Worm (Caenorhabditis elegans): ENCODE results near the gene C06H2.7.
"Not testable (repeated sequence)": the region's sequence is repeated elsewhere in the genome, so short reads cannot be mapped to it uniquely, and the experiment has no call there.

Gene C06H2.7

ce11 chrV:11113041-11113574 is 31.5 kb downstream of the C06H2.7 start, which contains the start of gene erfa-3 (continued):
- TF ChIP-seq ceh-48 (tag; optimal IDR thresholded peaks at IDR 0.05): peak; percentile 51
- peak; percentile 76 for TF ChIP-seq fax-1 (tag; optimal IDR thresholded peaks at IDR 0.05)
- no peak for TF ChIP-seq mec-3 (tag; optimal IDR thresholded peaks at IDR 0.05; ENCODE audit: borderline replicate concordance)
- peak; percentile 62 for TF ChIP-seq nhr-232 (tag; optimal IDR thresholded peaks at IDR 0.05)
- TF ChIP-seq syd-9 (tag; optimal IDR thresholded peaks at IDR 0.05): peak; percentile 73
- TF ChIP-seq ceh-45 (GFP tag; IDR thresholded peaks at IDR 0.05): peak; percentile 24; the same call in 1 of the 2 replicates
- TF ChIP-seq ceh-6 (GFP tag; optimal IDR thresholded peaks at IDR 0.05): peak; percentile 64
- TF ChIP-seq ama-1 (optimal IDR thresholded peaks at IDR 0.05): no peak
- TF ChIP-seq tbx-2 (tag; optimal IDR thresholded peaks at IDR 0.05): peak; percentile 88
- TF ChIP-seq hlh-6 (tag; optimal IDR thresholded peaks at IDR 0.05): peak; percentile 72
- TF ChIP-seq unc-42 (tag; optimal IDR thresholded peaks at IDR 0.05): no peak
- TF ChIP-seq ceh-19 (GFP tag; optimal IDR thresholded peaks at IDR 0.05): peak; percentile 82
- peak; percentile 69 for TF ChIP-seq gmeb-2 (tag; optimal IDR thresholded peaks at IDR 0.05)
- peak; percentile 81 for TF ChIP-seq ttx-3 (tag; optimal IDR thresholded peaks at IDR 0.05)
- peak; percentile 73 for TF ChIP-seq K02D7.2 (tag; optimal IDR thresholded peaks at IDR 0.05)
- peak; percentile 63 for TF ChIP-seq pax-1 (tag; optimal IDR thresholded peaks at IDR 0.05)
- peak; percentile 75 for TF ChIP-seq hlh-15 (tag; optimal IDR thresholded peaks at IDR 0.05)
- no peak for TF ChIP-seq dve-1 (tag; optimal IDR thresholded peaks at IDR 0.05)
- TF ChIP-seq ref-2 (tag; optimal IDR thresholded peaks at IDR 0.05): peak; percentile 84
- no peak for TF ChIP-seq pros-1 (tag; optimal IDR thresholded peaks at IDR 0.05)
- no peak for TF ChIP-seq elt-4 (tag; optimal IDR thresholded peaks at IDR 0.05)
- TF ChIP-seq madf-2 (tag; optimal IDR thresholded peaks at IDR 0.05): peak; percentile 67
- TF ChIP-seq sox-4 (tag; optimal IDR thresholded peaks at IDR 0.05): peak; percentile 72
- peak; percentile 75 for TF ChIP-seq pat-9 (tag; optimal IDR thresholded peaks at IDR 0.05)
- TF ChIP-seq T23F11.4 (GFP tag; optimal IDR thresholded peaks at IDR 0.05): peak; percentile 71
- peak; percentile 37 for TF ChIP-seq zip-5 (tag; optimal IDR thresholded peaks at IDR 0.05)
- no peak for TF ChIP-seq pag-3 (tag; optimal IDR thresholded peaks at IDR 0.05; ENCODE audit: borderline replicate concordance)
- no peak for TF ChIP-seq nhr-11 (tag; optimal IDR thresholded peaks at IDR 0.05)
- TF ChIP-seq dmd-4 (tag; optimal IDR thresholded peaks at IDR 0.05; ENCODE audit: borderline replicate concordance): peak; percentile 32
- TF ChIP-seq ceh-24 (tag; optimal IDR thresholded peaks at IDR 0.05): peak; percentile 51

ce11 chrV:11109647-11110046 is 34.9 kb downstream of the C06H2.7 start, which contains the start of gene Y42A5A.5:
Gene Y42A5A.5, minus strand, starts transcription at chrV:11109747.
- not testable (repeated sequence) for TF ChIP-seq ttx-3, F13H6.1, K02D7.2 (tag; optimal IDR thresholded peaks at IDR 0.05)

- no peak for TF ChIP-seq ttx-3 (tag; optimal IDR thresholded peaks at IDR 0.05)
- no peak for TF ChIP-seq C38D4.7 (GFP tag; optimal IDR thresholded peaks at IDR 0.05)
Measured at ce11 chrV:11104408-11104807, 40.2 kb downstream of the C06H2.7 start.

ce11 chrV:11098599-11098998 is 46.0 kb downstream of the C06H2.7 start, which contains the start of gene cdkl-1:
Gene cdkl-1, plus strand, starts transcription at chrV:11098899.
- TF ChIP-seq syd-9 (tag; optimal IDR thresholded peaks at IDR 0.05) (no peak), sox-2 (GFP tag; IDR thresholded peaks at IDR 0.05) (no peak), Y22D7AL.16 (tag; optimal IDR thresholded peaks at IDR 0.05) (no peak), hlh-30 (tag; optimal IDR thresholded peaks at IDR 0.05; ENCODE audit: insufficient read depth) (no peak), ahr-1 (tag; optimal IDR thresholded peaks at IDR 0.05) (no peak), ceh-31 (tag; optimal IDR thresholded peaks at IDR 0.05) (no peak), ceh-34 (tag; optimal IDR thresholded peaks at IDR 0.05) (no peak), hlh-8 (tag; optimal IDR thresholded peaks at IDR 0.05) (no peak), lin-11 (tag; optimal IDR thresholded peaks at IDR 0.05) (no peak), C38D4.7 (GFP tag; optimal IDR thresholded peaks at IDR 0.05) (no peak), hlh-13 (GFP tag; optimal IDR thresholded peaks at IDR 0.05) (no peak), pha-2 (tag; optimal IDR thresholded peaks at IDR 0.05) (no peak), pat-9 (tag; optimal IDR thresholded peaks at IDR 0.05) (no peak), unc-42 (tag; optimal IDR thresholded peaks at IDR 0.05) (no peak), rnt-1 (tag; optimal IDR thresholded peaks at IDR 0.05) (no peak)
